Fruit fly (Drosophila melanogaster): ENCODE results near the gene RpS3.

Gene RpS3

DNA sequence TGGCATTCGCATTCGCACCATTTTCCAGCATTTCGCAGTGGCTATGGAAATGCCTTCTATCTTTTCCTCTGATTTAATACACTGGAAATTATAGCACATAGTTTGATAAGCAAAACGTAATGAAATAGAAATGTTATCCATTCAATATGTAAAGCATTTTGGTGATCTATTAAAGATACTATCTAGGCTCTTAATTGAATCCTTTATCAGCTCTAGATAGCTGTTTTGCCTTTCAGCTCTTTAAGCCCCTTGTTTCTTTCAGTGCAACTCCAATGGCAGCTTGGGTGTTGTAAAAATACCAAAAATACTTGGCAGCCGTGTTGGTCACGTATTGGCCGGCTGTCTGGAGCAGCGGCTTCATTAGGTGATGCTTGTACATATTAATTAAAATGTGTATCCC lies 6.4 kb downstream of the RpS3 start:
- peak; percentile 17 for TF ChIP-seq CG14655 (GFP tag; optimal IDR thresholded peaks at IDR 0.05)
- TF ChIP-seq CG8301 (tag; optimal IDR thresholded peaks at IDR 0.05): peak; percentile 58
- 0 out of 2 replicates have a peak, but pooled peaks have one; percentile 12 for TF ChIP-seq CG12605 (GFP tag; IDR thresholded peaks at IDR 0.05)
- TF ChIP-seq Pif1A (GFP tag; optimal IDR thresholded peaks at IDR 0.05): peak; percentile 18
- TF ChIP-seq CG32121 (GFP tag; IDR thresholded peaks at IDR 0.05): peak; percentile 11; the same call in 1 of the 2 replicates
- TF ChIP-seq rn (GFP tag; IDR thresholded peaks at IDR 0.05): no peak
- peak; percentile 50; the same call in 1 of the 2 replicates for TF ChIP-seq Ets98B (GFP tag; IDR thresholded peaks at IDR 0.05)
- no peak for TF ChIP-seq D1 (tag; optimal IDR thresholded peaks at IDR 0.05)
- TF ChIP-seq CG13204 (GFP tag; optimal IDR thresholded peaks at IDR 0.05): no peak
- TF ChIP-seq CG4496 (GFP tag; IDR thresholded peaks at IDR 0.05): peak; percentile 69; the same call in 2 of the 3 replicates

- TF ChIP-seq Ets98B (GFP tag; IDR thresholded peaks at IDR 0.05) (peak; percentile 43), CG12605 (GFP tag; IDR thresholded peaks at IDR 0.05) (no peak), CG14655 (GFP tag; optimal IDR thresholded peaks at IDR 0.05) (peak; percentile 58), CG8301 (tag; optimal IDR thresholded peaks at IDR 0.05) (peak; percentile 53), Pif1A (GFP tag; optimal IDR thresholded peaks at IDR 0.05) (peak; percentile 0), CG4496 (GFP tag; IDR thresholded peaks at IDR 0.05) (peak; percentile 57; the same call in 2 of the 3 replicates), CG34367 (tag; optimal IDR thresholded peaks at IDR 0.05) (no peak)
Observed at dm6 chr3R:23367540-23367939, 8.9 kb downstream of the RpS3 start.

DNA sequence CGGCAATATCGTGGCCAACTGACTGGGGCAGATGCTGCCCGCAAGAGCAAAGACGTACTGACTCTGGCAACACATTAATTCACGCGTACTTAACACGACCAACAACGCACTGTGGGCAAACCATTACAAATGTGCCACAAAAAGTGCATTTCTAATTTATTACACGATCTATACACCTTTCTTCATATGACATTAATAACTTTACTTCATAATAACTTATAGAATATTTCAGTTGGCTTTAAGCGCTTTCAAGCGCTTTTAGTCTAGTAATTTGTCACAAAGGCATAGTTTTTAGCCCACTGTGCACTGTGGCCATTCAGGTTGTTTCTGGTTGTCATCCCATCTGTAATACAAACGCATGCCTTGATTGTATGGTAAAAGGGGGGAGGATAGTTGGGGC lies 9.6 kb downstream of the RpS3 start:
- TF ChIP-seq Snoo (tag; optimal IDR thresholded peaks at IDR 0.05) (no peak), CG17806 (tag; optimal IDR thresholded peaks at IDR 0.05) (no peak), CG8301 (tag; optimal IDR thresholded peaks at IDR 0.05) (peak; percentile 44), gl (tag; optimal IDR thresholded peaks at IDR 0.05) (no peak), CG34367 (tag; optimal IDR thresholded peaks at IDR 0.05) (peak; percentile 10), Ets98B (GFP tag; IDR thresholded peaks at IDR 0.05) (no peak), CG32121 (GFP tag; IDR thresholded peaks at IDR 0.05) (no peak), CG13204 (GFP tag; optimal IDR thresholded peaks at IDR 0.05) (no peak), CG10348 (GFP tag; IDR thresholded peaks at IDR 0.05) (no peak), Pif1A (GFP tag; optimal IDR thresholded peaks at IDR 0.05) (peak; percentile 43), fd96Ca (GFP tag; IDR thresholded peaks at IDR 0.05) (0 out of 3 replicates have a peak, but pooled peaks have one; percentile 39), Pif1B (GFP tag; optimal IDR thresholded peaks at IDR 0.05) (peak; percentile 7), CG8159 (tag; optimal IDR thresholded peaks at IDR 0.05) (peak; percentile 8), CG15710 (tag; optimal IDR thresholded peaks at IDR 0.05) (peak; percentile 11), rn (GFP tag; IDR thresholded peaks at IDR 0.05) (no peak), CG4496 (GFP tag; IDR thresholded peaks at IDR 0.05) (no peak), CG14655 (GFP tag; optimal IDR thresholded peaks at IDR 0.05) (peak; percentile 60), CG9948 (tag; optimal IDR thresholded peaks at IDR 0.05) (peak; percentile 25)

dm6 chr3R:23372624-23373023 lies 14.0 kb downstream of the RpS3 start, which contains the start of gene CG42827:
TSS of gene CG42827 (plus strand) at chr3R:23372924.
- no peak for TF ChIP-seq CG4496 (GFP tag; IDR thresholded peaks at IDR 0.05)
- no peak for TF ChIP-seq CG15710 (tag; optimal IDR thresholded peaks at IDR 0.05)
- TF ChIP-seq D1 (tag; optimal IDR thresholded peaks at IDR 0.05): no peak
- TF ChIP-seq CG17806 (tag; optimal IDR thresholded peaks at IDR 0.05): no peak
- no peak for TF ChIP-seq CG8159 (tag; optimal IDR thresholded peaks at IDR 0.05)
- TF ChIP-seq CG10348 (GFP tag; IDR thresholded peaks at IDR 0.05): no peak
- no peak for TF ChIP-seq CG32121 (GFP tag; IDR thresholded peaks at IDR 0.05)
- TF ChIP-seq Ets98B (GFP tag; IDR thresholded peaks at IDR 0.05): no peak
- no peak for TF ChIP-seq Snoo (tag; optimal IDR thresholded peaks at IDR 0.05)
- TF ChIP-seq CG13204 (GFP tag; optimal IDR thresholded peaks at IDR 0.05): no peak
- TF ChIP-seq gl (tag; optimal IDR thresholded peaks at IDR 0.05): no peak
- TF ChIP-seq CG14655 (GFP tag; optimal IDR thresholded peaks at IDR 0.05): no peak
- TF ChIP-seq EcR (GFP tag; optimal IDR thresholded peaks at IDR 0.05): no peak
- TF ChIP-seq CG34367 (tag; optimal IDR thresholded peaks at IDR 0.05): no peak
- no peak for TF ChIP-seq CG9948 (tag; optimal IDR thresholded peaks at IDR 0.05)
- no peak for TF ChIP-seq fd96Ca (GFP tag; IDR thresholded peaks at IDR 0.05)
- no peak for TF ChIP-seq rn (GFP tag; IDR thresholded peaks at IDR 0.05)
- TF ChIP-seq Pif1A (GFP tag; optimal IDR thresholded peaks at IDR 0.05): no peak
- TF ChIP-seq CG12605 (GFP tag; IDR thresholded peaks at IDR 0.05): no peak

dm6 chr3R:23373403-23373802 lies 14.8 kb downstream of the RpS3 start, which contains the start of gene CG42828:
TSS of gene CG42828 (plus strand) at chr3R:23373703.
- TF ChIP-seq CG10348 (GFP tag; IDR thresholded peaks at IDR 0.05): no peak

DNA sequence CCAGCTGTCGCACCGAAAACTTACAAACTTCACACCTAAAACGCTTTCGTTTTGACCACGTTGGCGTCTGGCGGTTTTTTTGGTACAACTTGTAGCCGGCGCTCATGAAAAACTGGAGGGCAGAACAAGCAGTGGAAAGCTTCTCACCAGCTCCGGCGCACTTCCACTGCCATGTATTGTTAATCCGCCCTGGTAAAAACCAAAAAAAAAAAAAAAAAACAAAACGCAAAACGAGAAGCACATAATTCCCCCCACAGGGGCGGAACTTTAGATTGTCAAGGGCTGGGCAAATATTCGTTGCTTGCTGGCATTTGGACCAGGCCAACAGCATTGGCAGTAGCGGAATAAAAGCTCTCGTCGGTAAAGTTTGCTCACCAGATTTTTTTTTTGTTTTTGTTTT lies 15.7 kb downstream of the RpS3 start:
- TF ChIP-seq gl (tag; optimal IDR thresholded peaks at IDR 0.05) (peak; percentile 46), CG9948 (tag; optimal IDR thresholded peaks at IDR 0.05) (no peak), Pif1B (GFP tag; optimal IDR thresholded peaks at IDR 0.05) (peak; percentile 51), Ets98B (GFP tag; IDR thresholded peaks at IDR 0.05) (peak; percentile 84), CG8159 (tag; optimal IDR thresholded peaks at IDR 0.05) (peak; percentile 22), CG32121 (GFP tag; IDR thresholded peaks at IDR 0.05) (peak; percentile 89), CG12605 (GFP tag; IDR thresholded peaks at IDR 0.05) (peak; percentile 81), CG8301 (tag; optimal IDR thresholded peaks at IDR 0.05) (peak; percentile 19), D1 (tag; optimal IDR thresholded peaks at IDR 0.05) (no peak), CG17806 (tag; optimal IDR thresholded peaks at IDR 0.05) (peak; percentile 20), CG10348 (GFP tag; IDR thresholded peaks at IDR 0.05) (no peak), Snoo (tag; optimal IDR thresholded peaks at IDR 0.05) (peak; percentile 57), CG15710 (tag; optimal IDR thresholded peaks at IDR 0.05) (peak; percentile 10), CG14655 (GFP tag; optimal IDR thresholded peaks at IDR 0.05) (peak; percentile 30), Pif1A (GFP tag; optimal IDR thresholded peaks at IDR 0.05) (peak; percentile 76), fd96Ca (GFP tag; IDR thresholded peaks at IDR 0.05) (peak; percentile 74; the same call in 2 of the 3 replicates), EcR (GFP tag; optimal IDR thresholded peaks at IDR 0.05) (no peak), CG4496 (GFP tag; IDR thresholded peaks at IDR 0.05) (peak; percentile 87), CG13204 (GFP tag; optimal IDR thresholded peaks at IDR 0.05) (peak; percentile 23), CG34367 (tag; optimal IDR thresholded peaks at IDR 0.05) (no peak), rn (GFP tag; IDR thresholded peaks at IDR 0.05) (peak; percentile 51)

All from whole organism, pupa.